Worm (Caenorhabditis elegans) whole organism, L1 larva: Measurements from ENCODE around the gene C11D2.4.

Source experiments
- C04F5.9 ChIP-seq: sonication (generic microtip); optimal IDR thresholded peaks from 2 replicates; lab custom pipeline; 2016; ENCODE audit warnings: missing genetic modification characterization, missing compliant biosample characterization
- C16A3.4 ChIP-seq: fragments of 150-350 bp; optimal IDR thresholded peaks from 2 replicates; lab custom pipeline; 2014; ENCODE audit warnings: missing biosample characterization, missing genetic modification characterization
- F16B12.6 ChIP-seq: fragments of 150-350 bp; optimal IDR thresholded peaks from 2 replicates; lab custom pipeline; 2014; ENCODE audit warnings: missing biosample characterization, missing genetic modification characterization
- blmp-1 ChIP-seq: fragments of 150-350 bp; optimal IDR thresholded peaks from 2 replicates; lab custom pipeline; 2014; ENCODE audit warnings: missing biosample characterization, missing genetic modification characterization
- ceh-88 ChIP-seq: fragments of 200-800 bp; sonication (Bioruptor generic); IDR thresholded peaks from 2 replicates; pipeline ENCODE4 v1.3.6; 2022; ENCODE audit warnings: missing genetic modification characterization, missing compliant biosample characterization
- dpl-1 ChIP-seq, 3 experiments: fragments of 150-350 bp in 2 of 3; sonication (generic microtip) in 1 of 3; optimal IDR thresholded peaks; 2 replicates each; lab custom pipeline; 2014 to 2017; ENCODE audit warnings: missing biosample characterization in 3 of 3, missing genetic modification characterization in 3 of 3, missing genetic modification reagents in 3 of 3
- egl-27 ChIP-seq, 2 experiments: fragments of 150-350 bp in 1 of 2; sonication (generic microtip); optimal IDR thresholded peaks; 3 replicates each; lab custom pipeline; 2017 to 2018; ENCODE audit warnings: missing biosample characterization in 2 of 2, missing genetic modification characterization in 2 of 2, missing genetic modification reagents in 2 of 2
- ets-5 ChIP-seq: fragments of 200-800 bp; sonication (Bioruptor generic); IDR thresholded peaks from 2 replicates; pipeline ENCODE4 v1.3.6; 2022; ENCODE audit warnings: missing genetic modification characterization, missing compliant biosample characterization
- fkh-10 ChIP-seq: sonication (generic microtip); optimal IDR thresholded peaks from 2 replicates; lab custom pipeline; 2017; ENCODE audit warnings: missing biosample characterization, missing genetic modification reagents, missing genetic modification characterization
- fkh-4 ChIP-seq: sonication (generic microtip); optimal IDR thresholded peaks from 2 replicates; lab custom pipeline; 2016; ENCODE audit warnings: missing compliant biosample characterization, missing genetic modification characterization, borderline replicate concordance
- hlh-17 ChIP-seq: fragments of 200-800 bp; sonication (Bioruptor generic); optimal IDR thresholded peaks from 2 replicates; lab custom pipeline; 2018; ENCODE audit warnings: missing genetic modification characterization, mild to moderate bottlenecking, missing compliant biosample characterization, moderate library complexity, borderline replicate concordance
- irx-1 ChIP-seq: sonication (generic microtip); optimal IDR thresholded peaks from 2 replicates; lab custom pipeline; 2016; ENCODE audit warnings: missing genetic modification characterization, missing compliant biosample characterization
- lin-14 ChIP-seq: fragments of 200-800 bp; sonication (Bioruptor generic); optimal IDR thresholded peaks from 2 replicates; lab custom pipeline; 2018; ENCODE audit warnings: mild to moderate bottlenecking, missing genetic modification characterization, moderate library complexity, missing compliant biosample characterization
- lin-15B ChIP-seq: fragments of 150-350 bp; sonication (generic microtip); optimal IDR thresholded peaks from 3 replicates; lab custom pipeline; 2014; ENCODE audit warnings: missing biosample characterization, missing genetic modification characterization
- lin-35 ChIP-seq, 2 experiments: fragments of 150-350 bp; optimal IDR thresholded peaks; 2 replicates each; lab custom pipeline; 2014; ENCODE audit warnings: missing biosample characterization in 2 of 2, missing genetic modification characterization in 2 of 2, missing genetic modification reagents in 2 of 2
- lin-39 ChIP-seq: fragments of 150-350 bp; optimal IDR thresholded peaks from 2 replicates; lab custom pipeline; 2014; ENCODE audit warnings: missing biosample characterization, missing genetic modification reagents, missing genetic modification characterization
- mab-9 ChIP-seq: fragments of 200-800 bp; sonication (Bioruptor generic); IDR thresholded peaks from 2 replicates; pipeline ENCODE4 v1.3.6; 2022; ENCODE audit warnings: missing genetic modification reagents, missing genetic modification characterization, missing compliant biosample characterization
- mdl-1 ChIP-seq, 2 experiments: fragments of 150-350 bp; optimal IDR thresholded peaks; 2 replicates each; lab custom pipeline; 2014 to 2017; ENCODE audit warnings: missing biosample characterization in 2 of 2, missing genetic modification characterization in 2 of 2, inconsistent platforms in 1 of 2
- mef-2 ChIP-seq: fragments of 150-350 bp; optimal IDR thresholded peaks from 2 replicates; lab custom pipeline; 2014; ENCODE audit warnings: missing biosample characterization, missing genetic modification characterization
- nhr-11 ChIP-seq: fragments of 150-350 bp; optimal IDR thresholded peaks from 2 replicates; lab custom pipeline; 2014; ENCODE audit warnings: missing biosample characterization, missing genetic modification characterization
- nhr-12 ChIP-seq: sonication (generic microtip); optimal IDR thresholded peaks from 2 replicates; lab custom pipeline; 2017; ENCODE audit warnings: missing biosample characterization, missing genetic modification characterization
- nhr-19 ChIP-seq: fragments of 200-800 bp; sonication (Bioruptor generic); conservative IDR thresholded peaks from 2 replicates; pipeline ENCODE4 v1.3.6; 2022; ENCODE audit warnings: missing genetic modification characterization, missing compliant biosample characterization
- nhr-20 ChIP-seq: sonication (generic microtip); optimal IDR thresholded peaks from 2 replicates; lab custom pipeline; 2016; ENCODE audit warnings: mild to moderate bottlenecking, missing genetic modification characterization, missing compliant biosample characterization
- nhr-28 ChIP-seq: fragments of 150-350 bp; optimal IDR thresholded peaks from 2 replicates; lab custom pipeline; 2014; ENCODE audit warnings: missing biosample characterization, missing genetic modification characterization
- nhr-71 ChIP-seq: sonication (generic microtip); optimal IDR thresholded peaks from 2 replicates; lab custom pipeline; 2016; ENCODE audit warnings: mild to moderate bottlenecking, missing genetic modification characterization, moderate library complexity, missing compliant biosample characterization
- nhr-76 ChIP-seq: sonication (generic microtip); optimal IDR thresholded peaks from 2 replicates; lab custom pipeline; 2017; ENCODE audit warnings: missing biosample characterization, missing genetic modification characterization
- nhr-77 ChIP-seq: fragments of 150-350 bp; optimal IDR thresholded peaks from 2 replicates; lab custom pipeline; 2014; ENCODE audit warnings: missing biosample characterization, missing genetic modification characterization
- nhr-85 ChIP-seq: sonication (generic microtip); peaks from one replicate; lab custom pipeline; 2016; ENCODE audit warnings: missing genetic modification characterization, inconsistent platforms, missing compliant biosample characterization
- pag-3 ChIP-seq: sonication (generic microtip); optimal IDR thresholded peaks from 2 replicates; lab custom pipeline; 2017; ENCODE audit warnings: missing genetic modification characterization, mild to moderate bottlenecking, missing compliant biosample characterization, antibody characterized with exemption, borderline replicate concordance; ENCODE audit not compliant: insufficient read depth
- snpc-4 ChIP-seq: fragments of 150-350 bp; optimal IDR thresholded peaks from 2 replicates; lab custom pipeline; 2014; ENCODE audit warnings: missing biosample characterization, missing genetic modification characterization
- snu-23 ChIP-seq: sonication (generic microtip); optimal IDR thresholded peaks from 2 replicates; lab custom pipeline; 2016; ENCODE audit warnings: missing genetic modification characterization, missing compliant biosample characterization
- sptf-1 ChIP-seq: fragments of 150-350 bp; optimal IDR thresholded peaks from 2 replicates; lab custom pipeline; 2014; ENCODE audit warnings: missing biosample characterization, missing genetic modification characterization
- tbx-2 ChIP-seq: sonication (generic microtip); optimal IDR thresholded peaks from 2 replicates; lab custom pipeline; 2016; ENCODE audit warnings: missing genetic modification characterization, missing compliant biosample characterization
- unc-30 ChIP-seq: sonication (generic microtip); optimal IDR thresholded peaks from 2 replicates; lab custom pipeline; 2017; ENCODE audit warnings: missing biosample characterization, missing genetic modification characterization
- unc-98 ChIP-seq: fragments of 200-800 bp; sonication (Bioruptor generic); IDR thresholded peaks from 2 replicates; pipeline ENCODE4 v1.3.6; 2022; ENCODE audit warnings: missing genetic modification characterization, missing compliant biosample characterization
- vab-15 ChIP-seq: sonication (generic microtip); optimal IDR thresholded peaks from 2 replicates; lab custom pipeline; 2017; ENCODE audit warnings: missing genotype, mild to moderate bottlenecking, missing genetic modification characterization, missing compliant biosample characterization
- xbp-1 ChIP-seq: sonication (generic microtip); optimal IDR thresholded peaks from 2 replicates; lab custom pipeline; 2016; ENCODE audit warnings: missing genetic modification characterization, missing compliant biosample characterization
- zag-1 ChIP-seq: fragments of 150-350 bp; optimal IDR thresholded peaks from 2 replicates; lab custom pipeline; 2014; ENCODE audit warnings: missing biosample characterization, missing genetic modification characterization
- zip-4 ChIP-seq: fragments of 200-800 bp; sonication (Bioruptor generic); optimal IDR thresholded peaks from 2 replicates; lab custom pipeline; 2018; ENCODE audit warnings: mild to moderate bottlenecking, missing genetic modification characterization, moderate library complexity, missing compliant biosample characterization
- ztf-11 ChIP-seq, 2 experiments: sonication (generic microtip); optimal IDR thresholded peaks; 2 replicates each; lab custom pipeline; 2016 to 2017; ENCODE audit warnings: missing genetic modification characterization in 2 of 2, missing biosample characterization in 1 of 2, missing compliant biosample characterization in 1 of 2

C11D2.4 gene

DNA sequence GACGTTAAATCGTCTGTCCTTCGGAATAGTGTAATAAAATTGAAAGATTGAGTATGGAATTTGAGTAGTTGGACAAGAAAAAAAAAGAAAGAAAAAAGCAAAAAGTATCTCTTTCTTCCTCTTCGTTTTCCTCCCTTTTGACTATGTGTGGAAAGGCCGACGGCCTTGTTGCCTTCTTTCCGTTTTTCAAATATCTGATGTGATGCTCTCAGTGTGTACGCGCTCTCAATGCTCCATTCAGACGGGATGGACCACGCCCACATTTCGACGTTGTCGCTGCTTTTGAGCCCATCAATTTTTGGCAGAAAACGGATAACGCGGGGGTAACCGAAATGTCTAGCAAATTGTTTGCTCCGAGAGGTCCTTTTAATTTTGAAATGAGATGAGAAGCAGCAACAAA is 16.2 kb upstream of the C11D2.4 start:
- TF ChIP-seq lin-14, result peak; percentile 53
- TF ChIP-seq fkh-10, result peak; percentile 68
- no peak for TF ChIP-seq unc-30 (tag; lab: Kevin White, UChicago)
- TF ChIP-seq unc-98 (GFP tag; lab: Robert Waterston, UW), result no peak

ce11 chrIV:6165787-6166186 is 9.0 kb upstream of the C11D2.4 start:
- TF ChIP-seq C04F5.9 (tag; lab: Kevin White, UChicago) (no peak), nhr-19 (GFP tag; lab: Robert Waterston, UW) (no peak), zag-1 (tag; lab: Kevin White, UChicago) (no peak), tbx-2 (tag; lab: Kevin White, UChicago) (no peak), F16B12.6 (tag; lab: Kevin White, UChicago) (no peak), mdl-1 (tag; optimal IDR thresholded peaks at IDR 0.05; lab: Kevin White, UChicago) (no peak), ztf-11 (tag; optimal IDR thresholded peaks at IDR 0.05; lab: Kevin White, UChicago) (no peak), ceh-88 (GFP tag; lab: Robert Waterston, UW) (no peak), nhr-71 (tag; lab: Kevin White, UChicago) (no peak), nhr-12 (tag; lab: Kevin White, UChicago) (no peak), sptf-1 (tag; lab: Kevin White, UChicago) (no peak)
- TF ChIP-seq, all 84 proteins: peak for 0

ce11 chrIV:6159616-6160015 is 2.9 kb upstream of the C11D2.4 start:
- TF ChIP-seq snu-23 (GFP tag; lab: Kevin White, UChicago), result no peak
- no peak for TF ChIP-seq xbp-1
- TF ChIP-seq dpl-1 (GFP tag; optimal IDR thresholded peaks at IDR 0.05; lab: Kevin White, UChicago), result no peak
- no peak for TF ChIP-seq mab-9 (GFP tag; lab: Robert Waterston, UW)
- TF ChIP-seq zip-4 (GFP tag; lab: Kevin White, UChicago), result no peak
- TF ChIP-seq C16A3.4, result no peak
- no peak for TF ChIP-seq nhr-71 (tag; lab: Kevin White, UChicago)
- no peak for TF ChIP-seq nhr-28 (tag; lab: Kevin White, UChicago)
- TF ChIP-seq fkh-10, result no peak
- no peak for TF ChIP-seq lin-15B (tag; lab: Kevin White, UChicago)

ce11 chrIV:6155296-6155695 is 1.5 kb downstream of the C11D2.4 start, which contains the start of gene C11D2.7:
Gene C11D2.7 (minus strand): TSS chrIV:6155396.
- TF ChIP-seq fkh-4, result no peak
- TF ChIP-seq xbp-1, result no peak
- no peak for TF ChIP-seq nhr-20 (tag; lab: Kevin White, UChicago)
- TF ChIP-seq snpc-4 (tag; lab: Kevin White, UChicago), result no peak
- TF ChIP-seq blmp-1, result no peak
- TF ChIP-seq mef-2 (tag; lab: Kevin White, UChicago), result no peak
- TF ChIP-seq lin-14, result no peak
- TF ChIP-seq ets-5 (GFP tag; lab: Robert Waterston, UW), result no peak
- TF ChIP-seq vab-15, result no peak

ce11 chrIV:6151513-6151912 is 5.2 kb downstream of the C11D2.4 start, which contains the start of gene C11D2.3:
Gene C11D2.3 (plus strand): TSS chrIV:6151813.
- TF ChIP-seq nhr-11 (tag; lab: Kevin White, UChicago) (no peak), ztf-11 (tag; optimal IDR thresholded peaks at IDR 0.05; lab: Kevin White, UChicago) (no peak), fkh-10 (no peak), nhr-77 (tag; lab: Kevin White, UChicago) (no peak), pag-3 (tag; lab: Kevin White, UChicago) (no peak), hlh-17 (GFP tag; lab: Kevin White, UChicago) (no peak), nhr-76 (tag; lab: Kevin White, UChicago) (no peak), F16B12.6 (tag; lab: Kevin White, UChicago) (no peak), irx-1 (tag; lab: Kevin White, UChicago) (no peak), egl-27 (tag; optimal IDR thresholded peaks at IDR 0.05; lab: Kevin White, UChicago) (no peak), nhr-85 (tag; lab: Kevin White, UChicago) (no peak), lin-35 (GFP tag; optimal IDR thresholded peaks at IDR 0.05; lab: Kevin White, UChicago) (no peak), lin-39 (no peak)
- TF ChIP-seq, all 84 proteins: peak for 0
